Fruit fly (Drosophila melanogaster) whole organism, embryonic: ENCODE results near the gene bib.

Experiments
- BtbVII ChIP-seq: fragments of 200-800 bp; sonication (Bioruptor generic); optimal IDR thresholded peaks from 3 replicates; lab custom pipeline; 2017; ENCODE audit warnings: missing biosample characterization, mild to moderate bottlenecking, missing genetic modification characterization
- Bteb2 ChIP-seq: fragments of 200-800 bp; sonication (Bioruptor generic); optimal IDR thresholded peaks from 2 replicates; lab custom pipeline; 2016; ENCODE audit warnings: missing biosample characterization, missing genetic modification characterization
- CG10543 ChIP-seq: fragments of 200-800 bp; sonication (Bioruptor generic); optimal IDR thresholded peaks from 3 replicates; lab custom pipeline; 2017; ENCODE audit warnings: missing biosample characterization, mild to moderate bottlenecking, missing genetic modification characterization, moderate library complexity
- CG10654 ChIP-seq: fragments of 200-800 bp; sonication (Bioruptor generic); optimal IDR thresholded peaks from 2 replicates; lab custom pipeline; 2016; ENCODE audit warnings: missing biosample characterization, missing genetic modification characterization
- CG11696 ChIP-seq: fragments of 200-800 bp; sonication (Bioruptor generic); IDR thresholded peaks from 2 replicates; pipeline ENCODE4 v1.3.6; 2022; ENCODE audit warnings: missing biosample characterization, missing genetic modification characterization
- CG12744 ChIP-seq: fragments of 200-800 bp; sonication (Bioruptor generic); optimal IDR thresholded peaks from 2 replicates; lab custom pipeline; 2016; ENCODE audit warnings: missing biosample characterization, missing genetic modification characterization
- CG12942 ChIP-seq: fragments of 200-800 bp; sonication (Bioruptor generic); optimal IDR thresholded peaks from 3 replicates; lab custom pipeline; 2016; ENCODE audit warnings: missing biosample characterization, missing genetic modification characterization
- CG13424 ChIP-seq: fragments of 200-800 bp; sonication (Bioruptor generic); optimal IDR thresholded peaks from 2 replicates; lab custom pipeline; 2019; ENCODE audit warnings: missing biosample characterization, mild to moderate bottlenecking, missing genetic modification characterization, moderate library complexity
- CG14710 ChIP-seq: fragments of 200-800 bp; sonication (Bioruptor generic); optimal IDR thresholded peaks from 3 replicates; lab custom pipeline; 2019; ENCODE audit warnings: missing biosample characterization, mild to moderate bottlenecking, missing genetic modification characterization, moderate library complexity
- CG15601 ChIP-seq: fragments of 200-800 bp; sonication (Bioruptor generic); optimal IDR thresholded peaks from 3 replicates; lab custom pipeline; 2019; ENCODE audit warnings: missing biosample characterization, mild to moderate bottlenecking, missing genetic modification characterization, moderate library complexity
- CG16779 ChIP-seq: fragments of 200-800 bp; sonication (Bioruptor generic); IDR thresholded peaks from 2 replicates; pipeline ENCODE4 v1.3.6; 2022; ENCODE audit warnings: missing biosample characterization, missing genetic modification characterization
- CG17328 ChIP-seq: fragments of 200-800 bp; sonication (Bioruptor generic); IDR thresholded peaks from 2 replicates; pipeline ENCODE4 v1.3.6; 2022; ENCODE audit warnings: missing biosample characterization, missing genetic modification characterization
- CG18262 ChIP-seq: fragments of 200-800 bp; optimal IDR thresholded peaks from 3 replicates; lab custom pipeline; 2019; ENCODE audit warnings: missing biosample characterization, mild to moderate bottlenecking, missing genetic modification characterization, moderate library complexity
- CG34224 ChIP-seq: fragments of 200-800 bp; sonication (Bioruptor generic); IDR thresholded peaks from 3 replicates; pipeline ENCODE4 v1.3.6; 2022; ENCODE audit warnings: missing biosample characterization, missing genetic modification characterization; ENCODE audit not compliant: partially characterized antibody
- CG34376 ChIP-seq: fragments of 200-800 bp; sonication (Bioruptor generic); optimal IDR thresholded peaks from 2 replicates; lab custom pipeline; 2018; ENCODE audit warnings: missing biosample characterization, mild to moderate bottlenecking, missing genetic modification characterization
- CG4328 ChIP-seq: fragments of 200-800 bp; sonication (Bioruptor generic); optimal IDR thresholded peaks from 3 replicates; lab custom pipeline; 2017; ENCODE audit warnings: missing biosample characterization, missing genetic modification reagents, missing genetic modification characterization
- CG6654 ChIP-seq: fragments of 200-800 bp; sonication (Bioruptor generic); optimal IDR thresholded peaks from 2 replicates; lab custom pipeline; 2017; ENCODE audit warnings: missing biosample characterization, mild to moderate bottlenecking, missing genetic modification characterization
- CG7357 ChIP-seq: fragments of 200-800 bp; sonication (Bioruptor generic); IDR thresholded peaks from 3 replicates; pipeline ENCODE4 v1.3.6; 2022; ENCODE audit warnings: missing biosample characterization, missing genetic modification characterization
- CG7963 ChIP-seq: fragments of 200-800 bp; sonication (Bioruptor generic); IDR thresholded peaks from 3 replicates; pipeline ENCODE4 v1.3.6; 2022; ENCODE audit warnings: missing biosample characterization, missing genetic modification characterization; ENCODE audit not compliant: partially characterized antibody
- CG7987 ChIP-seq: fragments of 200-800 bp; sonication (Bioruptor generic); optimal IDR thresholded peaks from 2 replicates; lab custom pipeline; 2018; ENCODE audit warnings: missing biosample characterization, mild to moderate bottlenecking, missing genetic modification characterization, moderate library complexity
- CG8388 ChIP-seq: fragments of 200-800 bp; sonication (Bioruptor generic); optimal IDR thresholded peaks from 2 replicates; lab custom pipeline; 2019; ENCODE audit warnings: missing biosample characterization, mild to moderate bottlenecking, missing genetic modification characterization, moderate library complexity
- Camta ChIP-seq: fragments of 200-800 bp; sonication (Bioruptor generic); optimal IDR thresholded peaks from 2 replicates; lab custom pipeline; 2016; ENCODE audit warnings: missing biosample characterization, missing genetic modification characterization
- CoRest ChIP-seq: fragments of 200-800 bp; sonication (Bioruptor generic); optimal IDR thresholded peaks from 3 replicates; lab custom pipeline; 2018; ENCODE audit warnings: missing biosample characterization, mild to moderate bottlenecking, missing genetic modification characterization, moderate library complexity
- D19A ChIP-seq: fragments of 200-800 bp; optimal IDR thresholded peaks from 3 replicates; lab custom pipeline; 2019; ENCODE audit warnings: missing biosample characterization, mild to moderate bottlenecking, missing genetic modification characterization, moderate library complexity
- D19B ChIP-seq: fragments of 200-800 bp; sonication (Bioruptor generic); optimal IDR thresholded peaks from 2 replicates; lab custom pipeline; 2017; ENCODE audit warnings: missing biosample characterization, mild to moderate bottlenecking, missing genetic modification characterization
- ERR ChIP-seq: fragments of 200-800 bp; sonication (Bioruptor generic); optimal IDR thresholded peaks from 2 replicates; lab custom pipeline; 2016; ENCODE audit warnings: missing biosample characterization, missing genetic modification characterization
- Fer1 ChIP-seq: fragments of 200-800 bp; sonication (Bioruptor generic); optimal IDR thresholded peaks from 2 replicates; lab custom pipeline; 2017; ENCODE audit warnings: missing biosample characterization, mild to moderate bottlenecking, missing genetic modification characterization
- HLHmδ ChIP-seq: fragments of 200-800 bp; sonication (Bioruptor generic); optimal IDR thresholded peaks from 2 replicates; lab custom pipeline; 2018; ENCODE audit warnings: missing biosample characterization, mild to moderate bottlenecking, missing genetic modification characterization, moderate library complexity
- Hr78 ChIP-seq, 2 experiments: fragments of 200-800 bp in 1 of 2; fragments of >200 bp in 1 of 2; sonication (Bioruptor generic) in 1 of 2; optimal IDR thresholded peaks; 2 replicates each; lab custom pipeline; 2017 to 2019; ENCODE audit warnings: missing biosample characterization in 2 of 2, missing genetic modification characterization in 2 of 2, mild to moderate bottlenecking in 1 of 2, moderate library complexity in 1 of 2
- NC2β ChIP-seq: fragments of 200-800 bp; sonication (Bioruptor generic); optimal IDR thresholded peaks from 2 replicates; lab custom pipeline; 2016; ENCODE audit warnings: missing biosample characterization, missing genetic modification characterization
- Stat92E ChIP-seq, 3 experiments: fragments of >200 bp in 2 of 3; fragments of 200-800 bp in 1 of 3; sonication (Bioruptor generic) in 1 of 3; optimal IDR thresholded peaks; 2 replicates each; lab custom pipeline; 2017 to 2019; ENCODE audit warnings: missing biosample characterization in 3 of 3, missing genetic modification characterization in 3 of 3, mild to moderate bottlenecking in 1 of 3, moderate library complexity in 1 of 3
- Tbp ChIP-seq: fragments of >200 bp; optimal IDR thresholded peaks from 2 replicates; lab custom pipeline; 2018; ENCODE audit warnings: missing biosample characterization, missing genetic modification characterization
- bigmax ChIP-seq: fragments of 200-800 bp; sonication (Bioruptor generic); optimal IDR thresholded peaks from 2 replicates; lab custom pipeline; 2018; ENCODE audit warnings: missing biosample characterization, mild to moderate bottlenecking, missing genetic modification characterization
- cato ChIP-seq: fragments of 200-800 bp; sonication (Bioruptor generic); optimal IDR thresholded peaks from 2 replicates; lab custom pipeline; 2016; ENCODE audit warnings: missing biosample characterization, missing genetic modification characterization, borderline replicate concordance
- corto ChIP-seq: fragments of 200-800 bp; sonication (Bioruptor generic); optimal IDR thresholded peaks from 2 replicates; lab custom pipeline; 2016; ENCODE audit warnings: missing biosample characterization, mild to moderate bottlenecking, missing genetic modification characterization, moderate library complexity
- h ChIP-seq: fragments of >200 bp; optimal IDR thresholded peaks from 2 replicates; lab custom pipeline; 2017
- jumu ChIP-seq: fragments of 200-800 bp; sonication (Bioruptor generic); optimal IDR thresholded peaks from 3 replicates; lab custom pipeline; 2016; ENCODE audit warnings: missing biosample characterization, missing genetic modification characterization
- lilli ChIP-seq: fragments of 200-800 bp; sonication (Bioruptor generic); optimal IDR thresholded peaks from 3 replicates; lab custom pipeline; 2016; ENCODE audit warnings: missing biosample characterization, missing genetic modification characterization
- mirr ChIP-seq: fragments of 200-800 bp; sonication (Bioruptor generic); optimal IDR thresholded peaks from 3 replicates; lab custom pipeline; 2018; ENCODE audit warnings: missing biosample characterization, mild to moderate bottlenecking, missing genetic modification characterization
- nom ChIP-seq: fragments of 200-800 bp; sonication (Bioruptor generic); optimal IDR thresholded peaks from 2 replicates; lab custom pipeline; 2017; ENCODE audit warnings: missing biosample characterization, missing genetic modification characterization, mild to moderate bottlenecking, moderate library complexity, missing genetic modification reagents
- pfk ChIP-seq: fragments of 200-800 bp; sonication (Bioruptor generic); optimal IDR thresholded peaks from 2 replicates; lab custom pipeline; 2018; ENCODE audit warnings: missing biosample characterization, mild to moderate bottlenecking, missing genetic modification characterization, moderate library complexity
- pros ChIP-seq: fragments of 200-800 bp; sonication (Bioruptor generic); optimal IDR thresholded peaks from 3 replicates; lab custom pipeline; 2019; ENCODE audit warnings: missing biosample characterization, mild to moderate bottlenecking, missing genetic modification characterization, moderate library complexity
- sd ChIP-seq: fragments of 200-800 bp; sonication (Bioruptor generic); optimal IDR thresholded peaks from 3 replicates; lab custom pipeline; 2018; ENCODE audit warnings: missing biosample characterization, mild to moderate bottlenecking, missing genetic modification characterization, moderate library complexity
- slbo ChIP-seq: fragments of 200-800 bp; sonication (Bioruptor generic); IDR thresholded peaks from 2 replicates; pipeline ENCODE4 v1.3.6; 2022; ENCODE audit warnings: missing biosample characterization, missing genetic modification characterization
- stwl ChIP-seq: fragments of 200-800 bp; sonication (Bioruptor generic); optimal IDR thresholded peaks from 3 replicates; lab custom pipeline; 2018; ENCODE audit warnings: missing biosample characterization, mild to moderate bottlenecking, missing genetic modification characterization, moderate library complexity
- twi ChIP-seq: fragments of 200-800 bp; optimal IDR thresholded peaks from 2 replicates; lab custom pipeline; 2019; ENCODE audit warnings: missing biosample characterization, mild to moderate bottlenecking, missing genetic modification characterization, moderate library complexity

Gene bib

DNA sequence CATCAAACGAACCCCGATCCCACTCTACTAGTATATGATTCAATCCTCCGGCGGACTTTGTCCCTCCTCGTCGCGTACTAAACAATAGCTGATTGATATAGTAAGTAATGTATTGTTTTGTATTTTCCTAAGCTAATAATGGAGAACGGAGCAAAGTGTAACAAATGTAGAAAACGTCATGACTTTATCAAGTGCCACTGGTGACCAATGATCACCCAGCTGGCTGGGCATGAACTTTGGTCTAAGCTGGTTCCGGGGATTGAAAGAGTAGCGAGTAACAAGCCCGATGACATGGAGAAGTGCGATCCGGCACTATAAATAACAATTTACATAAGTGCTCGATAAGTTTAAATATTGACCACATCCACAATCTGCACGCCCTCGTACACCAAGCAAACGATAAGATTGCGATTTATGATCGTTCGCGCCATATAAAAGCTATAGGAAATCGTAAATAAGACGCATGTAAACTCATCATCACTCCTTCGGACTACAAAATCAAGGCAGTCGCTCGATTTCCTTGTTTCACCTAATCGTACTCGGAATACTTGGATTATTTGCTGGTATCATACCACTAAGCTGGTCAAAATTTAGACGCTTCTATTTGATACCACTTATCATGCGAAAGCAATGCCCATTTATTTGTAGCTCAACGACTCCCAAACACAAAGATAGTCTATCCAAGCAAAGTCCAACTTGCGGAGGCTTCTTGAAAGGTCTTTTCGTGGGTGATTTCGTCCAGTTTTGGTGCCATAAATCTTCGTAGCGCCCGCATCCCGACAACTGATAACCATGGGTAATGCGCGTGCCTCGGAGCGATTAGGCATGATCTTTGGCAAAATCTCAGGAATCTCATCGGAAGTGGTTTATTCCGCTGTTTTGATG is 35.0 kb upstream of the bib start (continued):
- TF ChIP-seq ERR (GFP tag; lab: Kevin White, UChicago) (no peak), CG10543 (GFP tag; lab: Kevin White, UChicago) (peak; percentile 39), CG34376 (GFP tag; lab: Kevin White, UChicago) (peak; percentile 91), mirr (GFP tag; lab: Kevin White, UChicago) (peak; percentile 55), sd (peak; percentile 56), corto (GFP tag; lab: Kevin White, UChicago) (peak; percentile 58)

DNA sequence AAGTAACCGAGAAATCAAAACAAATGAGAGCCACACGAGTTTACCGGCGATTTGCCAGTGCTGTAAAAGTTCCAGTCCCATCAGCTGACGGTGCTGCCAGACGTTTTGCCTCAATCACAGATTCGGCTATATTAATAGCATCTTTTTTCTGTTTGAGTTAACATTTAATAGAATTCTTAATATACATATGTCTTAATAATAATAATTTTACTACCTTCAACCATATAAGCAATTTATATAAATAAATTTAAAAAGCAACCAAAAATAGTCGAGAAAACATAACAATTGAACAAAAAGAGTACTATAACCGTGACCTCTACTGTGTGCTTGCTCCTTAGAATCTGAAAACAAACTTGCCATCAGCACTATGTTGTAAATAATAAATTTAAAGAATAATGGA is 30.3 kb upstream of the bib start, which contains the start of the genes CG13126 and CG4709:
Gene CG13126, minus strand, starts transcription at position 63 of the 400 bp plus-strand sequence.
Gene CG4709, plus strand, starts transcription at position 207 of the 400 bp plus-strand sequence.
- peak; percentile 100 for TF ChIP-seq CG11696 (GFP tag; lab: Robert Waterston, UW)
- no peak for TF ChIP-seq CG7963 (GFP tag; lab: Robert Waterston, UW)
- peak; percentile 81 for TF ChIP-seq stwl
- peak; percentile 73 for TF ChIP-seq CG6654
- TF ChIP-seq CG12942 (GFP tag; lab: Kevin White, UChicago): peak; percentile 87
- TF ChIP-seq CG34224: no peak
- peak; percentile 84 for TF ChIP-seq BtbVII (GFP tag; lab: Kevin White, UChicago)
- peak; percentile 93 for TF ChIP-seq slbo (GFP tag; lab: Robert Waterston, UW)
- peak in 1 of 2 experiments; percentile 83 for TF ChIP-seq Hr78 (GFP tag; optimal IDR thresholded peaks at IDR 0.05; lab: Kevin White, UChicago)
- TF ChIP-seq jumu (GFP tag; lab: Kevin White, UChicago): no peak
- TF ChIP-seq CG4328 (GFP tag; lab: Kevin White, UChicago): peak; percentile 76
- peak; percentile 92 for TF ChIP-seq CG13424 (tag; lab: Kevin White, UChicago)
- TF ChIP-seq D19A: peak; percentile 90
- TF ChIP-seq CG10654 (GFP tag; lab: Kevin White, UChicago): peak; percentile 88
- peak; percentile 97 for TF ChIP-seq CG18262 (tag; lab: Kevin White, UChicago)
- no peak for TF ChIP-seq Tbp
- TF ChIP-seq nom (GFP tag; lab: Kevin White, UChicago): peak; percentile 85
- no peak for TF ChIP-seq h (lab: Kevin White, UChicago)
- peak; percentile 41 for TF ChIP-seq Camta (GFP tag; lab: Kevin White, UChicago)
- no peak for TF ChIP-seq CG12744 (GFP tag; lab: Kevin White, UChicago)
- peak; percentile 81 for TF ChIP-seq twi (tag; lab: Kevin White, UChicago)
- no peak for TF ChIP-seq bigmax (GFP tag; lab: Kevin White, UChicago)
- peak; percentile 70 for TF ChIP-seq cato (GFP tag; lab: Kevin White, UChicago)
- TF ChIP-seq CG17328: peak; percentile 83
- peak; percentile 81 for TF ChIP-seq lilli
- TF ChIP-seq CG16779: no peak
- TF ChIP-seq pfk: no peak
- peak; percentile 93 for TF ChIP-seq CoRest (tag; lab: Kevin White, UChicago)
- peak; percentile 49 for TF ChIP-seq Bteb2 (GFP tag; lab: Kevin White, UChicago)
- peak; percentile 90 for TF ChIP-seq CG15601
- TF ChIP-seq CG14710 (tag; lab: Kevin White, UChicago): peak; percentile 97
- TF ChIP-seq Stat92E (GFP tag; optimal IDR thresholded peaks at IDR 0.05; lab: Kevin White, UChicago): peak in 1 of 3 experiments; percentile 83
- peak; percentile 80 for TF ChIP-seq CG7357 (GFP tag; lab: Robert Waterston, UW)
- TF ChIP-seq pros (GFP tag; lab: Kevin White, UChicago): peak; percentile 23
- TF ChIP-seq Fer1 (GFP tag; lab: Kevin White, UChicago): peak; percentile 94
- TF ChIP-seq NC2β (GFP tag; lab: Kevin White, UChicago): peak; percentile 9
- TF ChIP-seq D19B (GFP tag; lab: Kevin White, UChicago): peak; percentile 81
- peak; percentile 60 for TF ChIP-seq CG7987 (GFP tag; lab: Kevin White, UChicago)
- TF ChIP-seq CG8388: peak; percentile 90
- no peak for TF ChIP-seq HLHmδ (GFP tag; lab: Kevin White, UChicago)
